Worm (Caenorhabditis elegans) whole organism, late embryonic: ENCODE data around the gene Y105C5A.508.

Source experiments
- C38D4.7 ChIP-seq: fragments of 200-800 bp; sonication (Bioruptor generic); optimal IDR thresholded peaks from 2 replicates; lab custom pipeline; 2018; ENCODE audit warnings: mild to moderate bottlenecking, missing genetic modification characterization, moderate library complexity, missing compliant biosample characterization
- eyg-1 ChIP-seq: sonication (generic microtip); optimal IDR thresholded peaks from 2 replicates; lab custom pipeline; 2016; ENCODE audit warnings: missing genotype, missing genetic modification characterization, missing compliant biosample characterization
- fax-1 ChIP-seq: sonication (generic microtip); optimal IDR thresholded peaks from 2 replicates; lab custom pipeline; 2016; ENCODE audit warnings: missing genotype, missing genetic modification characterization, missing compliant biosample characterization
- fkh-10 ChIP-seq: fragments of 150-350 bp; optimal IDR thresholded peaks from 2 replicates; lab custom pipeline; 2014; ENCODE audit warnings: missing biosample characterization, missing genetic modification reagents, missing genetic modification characterization
- hlh-15 ChIP-seq: sonication (generic microtip); optimal IDR thresholded peaks from 2 replicates; lab custom pipeline; 2016; ENCODE audit warnings: missing genetic modification characterization, missing compliant biosample characterization
- tbx-2 ChIP-seq: sonication (generic microtip); optimal IDR thresholded peaks from 2 replicates; lab custom pipeline; 2016; ENCODE audit warnings: missing genetic modification characterization, missing compliant biosample characterization
- ttx-3 ChIP-seq: sonication (generic microtip); optimal IDR thresholded peaks from 2 replicates; lab custom pipeline; 2016; ENCODE audit warnings: missing genetic modification reagents, missing genetic modification characterization, missing compliant biosample characterization

- TF ChIP-seq fkh-10 (GFP tag; lab: Kevin White, UChicago) (no peak), tbx-2 (tag; lab: Kevin White, UChicago) (no peak), ttx-3 (no peak), fax-1 (no peak), eyg-1 (tag; lab: Kevin White, UChicago) (no peak), C38D4.7 (GFP tag; lab: Kevin White, UChicago) (no peak), hlh-15 (tag; lab: Kevin White, UChicago) (no peak)
These were observed 29.4 kb downstream of the Y105C5A.508 start for ce11 chrIV:15613141-15613540.
